Fruit fly (Drosophila melanogaster): ENCODE results near the gene CG7886.

The CG7886 gene

dm6 chr3R:14597935-14598424, 44.4 kb downstream of the CG7886 start (continued):
- TF ChIP-seq unpg (GFP tag; optimal IDR thresholded peaks at IDR 0.05) = peak; percentile 61
- TF ChIP-seq CG4424 (GFP tag; optimal IDR thresholded peaks at IDR 0.05) = peak; percentile 53
- TF ChIP-seq nom (GFP tag; optimal IDR thresholded peaks at IDR 0.05) = peak; percentile 7
- no peak for TF ChIP-seq D (optimal IDR thresholded peaks at IDR 0.05)
- TF ChIP-seq D (GFP tag; optimal IDR thresholded peaks at IDR 0.05) = peak; percentile 56
- TF ChIP-seq HLH3B (GFP tag; IDR thresholded peaks at IDR 0.05) = peak; percentile 37; the same call in 1 of the 2 replicates
- TF ChIP-seq CG13624 (GFP tag; optimal IDR thresholded peaks at IDR 0.05) = no peak
- no peak for TF ChIP-seq org-1 (GFP tag; optimal IDR thresholded peaks at IDR 0.05)
- peak; percentile 63 for TF ChIP-seq Med (GFP tag)
- no peak for TF ChIP-seq Nf-YA (GFP tag; IDR thresholded peaks at IDR 0.05)
- TF ChIP-seq prd (optimal IDR thresholded peaks at IDR 0.05) = no peak
- peak; percentile 4; the same call in 1 of the 3 replicates for TF ChIP-seq prd (GFP tag; IDR thresholded peaks at IDR 0.05)
- peak in 1 of 2 experiments; percentile 18 for TF ChIP-seq chif (GFP tag; optimal IDR thresholded peaks at IDR 0.05)
- no peak for TF ChIP-seq CG8944 (GFP tag; optimal IDR thresholded peaks at IDR 0.05)
- TF ChIP-seq CG15269 (tag; optimal IDR thresholded peaks at IDR 0.05) = peak; percentile 22
- TF ChIP-seq Ptx1 (GFP tag; IDR thresholded peaks at IDR 0.05) = peak; percentile 49
- TF ChIP-seq Hmx (GFP tag; optimal IDR thresholded peaks at IDR 0.05) = no peak
- TF ChIP-seq fd96Cb (tag; optimal IDR thresholded peaks at IDR 0.05) = peak; percentile 38
- TF ChIP-seq dpn (GFP tag; optimal IDR thresholded peaks at IDR 0.05) = peak in 1 of 2 experiments; percentile 38
- TF ChIP-seq tgo (GFP tag; IDR thresholded peaks at IDR 0.05) = peak; percentile 19; the same call in 1 of the 3 replicates
- TF ChIP-seq CG32532 (GFP tag; IDR thresholded peaks at IDR 0.05) = no peak
- peak; percentile 12 for TF ChIP-seq lab (GFP tag; optimal IDR thresholded peaks at IDR 0.05)
- peak; percentile 38 for TF ChIP-seq CG14710 (tag; optimal IDR thresholded peaks at IDR 0.05)
- TF ChIP-seq Scr (GFP tag; IDR thresholded peaks at IDR 0.05; ENCODE audit: partially characterized antibody) = no peak
- TF ChIP-seq sens (GFP tag) = peak; percentile 89
- TF ChIP-seq Xrp1 (GFP tag; IDR thresholded peaks at IDR 0.05) = peak; percentile 67
- no peak for TF ChIP-seq CG17912 (GFP tag; optimal IDR thresholded peaks at IDR 0.05)
- peak; percentile 28 for TF ChIP-seq Xbp1 (GFP tag; optimal IDR thresholded peaks at IDR 0.05)
- no peak for TF ChIP-seq bab2 (GFP tag; optimal IDR thresholded peaks at IDR 0.05)
- TF ChIP-seq scrt (GFP tag; optimal IDR thresholded peaks at IDR 0.05) = no peak
- TF ChIP-seq dati (GFP tag; IDR thresholded peaks at IDR 0.05) = 0 out of 2 replicates have a peak, but pooled peaks have one; percentile 24
- peak; percentile 32 for TF ChIP-seq CG1529 (GFP tag; optimal IDR thresholded peaks at IDR 0.05)
- no peak for TF ChIP-seq pho (GFP tag; optimal IDR thresholded peaks at IDR 0.05)
- TF ChIP-seq pzg (GFP tag; optimal IDR thresholded peaks at IDR 0.05) = no peak
- peak; percentile 68 for TF ChIP-seq dmrt11E (tag; optimal IDR thresholded peaks at IDR 0.05)
- TF ChIP-seq croc (GFP tag; conservative IDR thresholded peaks at IDR 0.05) = 0 out of 3 replicates have a peak, but pooled peaks have one; percentile 24
- TF ChIP-seq CG9727 (GFP tag; optimal IDR thresholded peaks at IDR 0.05) = peak; percentile 52
- no peak for TF ChIP-seq tup (GFP tag; optimal IDR thresholded peaks at IDR 0.05)
- TF ChIP-seq CG7357 (GFP tag; IDR thresholded peaks at IDR 0.05) = no peak
- TF ChIP-seq dmrt99B (tag; optimal IDR thresholded peaks at IDR 0.05) = peak; percentile 49
- TF ChIP-seq CG15011 (GFP tag; optimal IDR thresholded peaks at IDR 0.05) = no peak
- no peak for TF ChIP-seq CG5180 (GFP tag; optimal IDR thresholded peaks at IDR 0.05)
- peak; percentile 85 for TF ChIP-seq CG4360 (GFP tag; IDR thresholded peaks at IDR 0.05)
- TF ChIP-seq CG12659 (GFP tag; optimal IDR thresholded peaks at IDR 0.05) = peak; percentile 5
- peak; percentile 32; the same call in 1 of the 2 replicates for TF ChIP-seq klu (GFP tag; IDR thresholded peaks at IDR 0.05)
- no peak for TF ChIP-seq GATAe (GFP tag; conservative IDR thresholded peaks at IDR 0.05)
- TF ChIP-seq CG7839 (tag; optimal IDR thresholded peaks at IDR 0.05) = peak; percentile 49
- peak; percentile 33 for TF ChIP-seq az2 (GFP tag; optimal IDR thresholded peaks at IDR 0.05)
- peak; percentile 33 for TF ChIP-seq PHDP (tag; optimal IDR thresholded peaks at IDR 0.05)
- peak; percentile 8 for TF ChIP-seq CG3407 (GFP tag; optimal IDR thresholded peaks at IDR 0.05)
- peak; percentile 50 for TF ChIP-seq Sox100B (GFP tag; optimal IDR thresholded peaks at IDR 0.05)

All from whole organism, embryonic.